Fruit fly (Drosophila melanogaster): ENCODE data around the gene RagA-B.
A peak's percentile ranks its signal among the peaks of the same experiment; 100 is the strongest.

Gene RagA-B

dm6 chr3R:8954515-8955358 is 29.4 kb downstream of the RagA-B start (continued):
- TF ChIP-seq CG17568 (GFP tag; optimal IDR thresholded peaks at IDR 0.05), result no peak
- no peak for TF ChIP-seq ara (GFP tag; IDR thresholded peaks at IDR 0.05)
- peak; percentile 4 for TF ChIP-seq CG2875 (GFP tag; optimal IDR thresholded peaks at IDR 0.05)
- TF ChIP-seq MESR4 (GFP tag; optimal IDR thresholded peaks at IDR 0.05), result no peak
- TF ChIP-seq eve (GFP tag; optimal IDR thresholded peaks at IDR 0.05), result peak in 1 of 2 experiments; percentile 48
- peak; percentile 37 for TF ChIP-seq sqz (GFP tag; optimal IDR thresholded peaks at IDR 0.05)
- TF ChIP-seq Camta (GFP tag; optimal IDR thresholded peaks at IDR 0.05), result no peak
- TF ChIP-seq CG30403 (GFP tag; optimal IDR thresholded peaks at IDR 0.05), result peak; percentile 45
- TF ChIP-seq CG7963 (GFP tag; IDR thresholded peaks at IDR 0.05; ENCODE audit: partially characterized antibody), result no peak
- TF ChIP-seq HLH3B (GFP tag; IDR thresholded peaks at IDR 0.05), result peak; percentile 56
- no peak for TF ChIP-seq Gsc (GFP tag; IDR thresholded peaks at IDR 0.05)
- TF ChIP-seq ase (GFP tag; IDR thresholded peaks at IDR 0.05), result no peak
- no peak for TF ChIP-seq insv (GFP tag; optimal IDR thresholded peaks at IDR 0.05)
- TF ChIP-seq rib (GFP tag; IDR thresholded peaks at IDR 0.05), result no peak
- no peak for TF ChIP-seq nerfin-2 (GFP tag; IDR thresholded peaks at IDR 0.05; ENCODE audit: partially characterized antibody)
- no peak for TF ChIP-seq sim (GFP tag; IDR thresholded peaks at IDR 0.05)
- TF ChIP-seq shn (GFP tag; optimal IDR thresholded peaks at IDR 0.05), result no peak
- TF ChIP-seq CG1603 (tag; optimal IDR thresholded peaks at IDR 0.05), result no peak
- no peak for TF ChIP-seq gfzf (GFP tag; optimal IDR thresholded peaks at IDR 0.05)
- no peak for TF ChIP-seq CG15073 (GFP tag; optimal IDR thresholded peaks at IDR 0.05)
- peak; percentile 15 for TF ChIP-seq Hr3 (GFP tag; optimal IDR thresholded peaks at IDR 0.05)
- TF ChIP-seq slbo (GFP tag; IDR thresholded peaks at IDR 0.05), result no peak
- TF ChIP-seq CG34376 (GFP tag; optimal IDR thresholded peaks at IDR 0.05), result no peak
- peak; percentile 16 for TF ChIP-seq CG13296 (GFP tag; optimal IDR thresholded peaks at IDR 0.05)
- TF ChIP-seq Neu2 (GFP tag; optimal IDR thresholded peaks at IDR 0.05; ENCODE audit: borderline replicate concordance), result no peak
- TF ChIP-seq Sin3A (optimal IDR thresholded peaks at IDR 0.05), result no peak
- no peak for TF ChIP-seq otp (GFP tag; IDR thresholded peaks at IDR 0.05)
- no peak for TF ChIP-seq gro (GFP tag; optimal IDR thresholded peaks at IDR 0.05)
- peak; percentile 66 for TF ChIP-seq CG1529 (GFP tag; optimal IDR thresholded peaks at IDR 0.05)
- no peak for TF ChIP-seq CG15479 (GFP tag; optimal IDR thresholded peaks at IDR 0.05)
- no peak for TF ChIP-seq CG6791 (GFP tag; IDR thresholded peaks at IDR 0.05; ENCODE audit: partially characterized antibody)
- TF ChIP-seq mirr (GFP tag; optimal IDR thresholded peaks at IDR 0.05), result no peak
- TF ChIP-seq NK7.1 (GFP tag; optimal IDR thresholded peaks at IDR 0.05), result no peak
- TF ChIP-seq Antp (GFP tag; optimal IDR thresholded peaks at IDR 0.05), result no peak
- no peak for TF ChIP-seq HmgD (GFP tag; optimal IDR thresholded peaks at IDR 0.05)
- TF ChIP-seq Lpt (GFP tag; optimal IDR thresholded peaks at IDR 0.05), result no peak
- TF ChIP-seq CG2120 (GFP tag; optimal IDR thresholded peaks at IDR 0.05), result no peak
- no peak for TF ChIP-seq disco-r (GFP tag; optimal IDR thresholded peaks at IDR 0.05)
- no peak for TF ChIP-seq CG14441 (GFP tag; IDR thresholded peaks at IDR 0.05)
- no peak; the same call in 1 of the 2 replicates for TF ChIP-seq stc (GFP tag; IDR thresholded peaks at IDR 0.05)
- TF ChIP-seq al (GFP tag; IDR thresholded peaks at IDR 0.05), result no peak
- peak; percentile 4 for TF ChIP-seq Fer3 (tag; optimal IDR thresholded peaks at IDR 0.05)
- TF ChIP-seq Jarid2 (GFP tag; optimal IDR thresholded peaks at IDR 0.05), result no peak
- TF ChIP-seq CG6272 (GFP tag; IDR thresholded peaks at IDR 0.05), result no peak
- no peak for TF ChIP-seq CG5245 (GFP tag; optimal IDR thresholded peaks at IDR 0.05)
- TF ChIP-seq CG12104 (GFP tag; optimal IDR thresholded peaks at IDR 0.05), result no peak
- TF ChIP-seq CG9437 (GFP tag; optimal IDR thresholded peaks at IDR 0.05), result peak; percentile 37
- TF ChIP-seq CG42726 (GFP tag; IDR thresholded peaks at IDR 0.05; ENCODE audit: partially characterized antibody), result no peak
- TF ChIP-seq CG11560 (tag; IDR thresholded peaks at IDR 0.05), result no peak
- peak; percentile 11 for TF ChIP-seq CG12155 (GFP tag; optimal IDR thresholded peaks at IDR 0.05)
- TF ChIP-seq CG13624 (GFP tag; optimal IDR thresholded peaks at IDR 0.05), result no peak
